Fruit fly (Drosophila melanogaster): ENCODE results near the gene ORMDL.

Gene ORMDL

dm6 chr3L:21626036-21626614 is 9.0 kb upstream of the ORMDL start (continued):
- TF ChIP-seq CG16813 (GFP tag; IDR thresholded peaks at IDR 0.05; ENCODE audit: partially characterized antibody) (peak; percentile 69), Hmx (GFP tag; optimal IDR thresholded peaks at IDR 0.05) (no peak), CG17186 (GFP tag; optimal IDR thresholded peaks at IDR 0.05) (peak; percentile 47), fd64A (GFP tag; optimal IDR thresholded peaks at IDR 0.05) (no peak), CG8765 (GFP tag; IDR thresholded peaks at IDR 0.05) (no peak), D (optimal IDR thresholded peaks at IDR 0.05) (no peak), D (GFP tag; optimal IDR thresholded peaks at IDR 0.05) (no peak), caup (GFP tag; optimal IDR thresholded peaks at IDR 0.05; ENCODE audit: severe bottlenecking) (no peak), CG2129 (GFP tag; IDR thresholded peaks at IDR 0.05; ENCODE audit: partially characterized antibody) (peak; percentile 46; the same call in 1 of the 2 replicates), sqz (GFP tag; optimal IDR thresholded peaks at IDR 0.05) (no peak), MBD-R2 (GFP tag; IDR thresholded peaks at IDR 0.05) (peak; percentile 60; the same call in 1 of the 2 replicates), Ada2b (GFP tag; IDR thresholded peaks at IDR 0.05) (no peak), ewg (GFP tag; optimal IDR thresholded peaks at IDR 0.05) (no peak), CG7987 (GFP tag; optimal IDR thresholded peaks at IDR 0.05) (no peak), chn (GFP tag; optimal IDR thresholded peaks at IDR 0.05) (no peak), CG9797 (GFP tag; optimal IDR thresholded peaks at IDR 0.05) (peak; percentile 2), abd-A (tag; optimal IDR thresholded peaks at IDR 0.05) (no peak), CG4424 (GFP tag; optimal IDR thresholded peaks at IDR 0.05) (no peak), lbe (GFP tag; optimal IDR thresholded peaks at IDR 0.05) (peak; percentile 0), CG8281 (tag; optimal IDR thresholded peaks at IDR 0.05) (peak; percentile 94), amos (GFP tag; IDR thresholded peaks at IDR 0.05; ENCODE audit: partially characterized antibody) (peak; percentile 81; the same call in 1 of the 2 replicates), chm (GFP tag; IDR thresholded peaks at IDR 0.05) (no peak), cas (GFP tag; IDR thresholded peaks at IDR 0.05) (no peak), CG6254 (GFP tag; optimal IDR thresholded peaks at IDR 0.05) (no peak), gem (tag; optimal IDR thresholded peaks at IDR 0.05) (no peak), MESR4 (GFP tag; optimal IDR thresholded peaks at IDR 0.05) (peak; percentile 78), fu2 (GFP tag; optimal IDR thresholded peaks at IDR 0.05) (no peak), Ets65A (GFP tag) (no peak), CG3995 (GFP tag; optimal IDR thresholded peaks at IDR 0.05) (peak; percentile 97), jumu (GFP tag; optimal IDR thresholded peaks at IDR 0.05) (no peak), CG6791 (GFP tag; IDR thresholded peaks at IDR 0.05; ENCODE audit: partially characterized antibody) (no peak), CG34224 (GFP tag; IDR thresholded peaks at IDR 0.05; ENCODE audit: partially characterized antibody) (peak; percentile 72), CG14710 (tag; optimal IDR thresholded peaks at IDR 0.05) (peak; percentile 52), Doc3 (GFP tag; IDR thresholded peaks at IDR 0.05; ENCODE audit: partially characterized antibody) (peak; percentile 59; the same call in 2 of the 3 replicates), Gug (GFP tag; IDR thresholded peaks at IDR 0.05) (no peak), Dll (GFP tag; IDR thresholded peaks at IDR 0.05; ENCODE audit: partially characterized antibody) (peak; percentile 79), zen (tag; optimal IDR thresholded peaks at IDR 0.05) (no peak), gce (GFP tag; IDR thresholded peaks at IDR 0.05) (no peak), CG5180 (GFP tag; optimal IDR thresholded peaks at IDR 0.05) (no peak), Eip74EF (GFP tag; optimal IDR thresholded peaks at IDR 0.05) (no peak), jigr1 (GFP tag; IDR thresholded peaks at IDR 0.05) (no peak), tll (GFP tag; optimal IDR thresholded peaks at IDR 0.05) (no peak), onecut (GFP tag; IDR thresholded peaks at IDR 0.05) (peak; percentile 52; the same call in 1 of the 2 replicates), Dp (GFP tag; optimal IDR thresholded peaks at IDR 0.05) (peak; percentile 33), CG10267 (tag; optimal IDR thresholded peaks at IDR 0.05) (peak; percentile 45), CG1024 (GFP tag; IDR thresholded peaks at IDR 0.05) (no peak), CG7271 (tag; optimal IDR thresholded peaks at IDR 0.05) (no peak), CG17829 (tag; optimal IDR thresholded peaks at IDR 0.05) (peak; percentile 23)

Measured in whole organism, embryonic.